Fruit fly (Drosophila melanogaster) whole organism: ENCODE measurements around the gene flw.

Source experiments
- pan ChIP-seq: fragments of >200 bp; optimal IDR thresholded peaks from 2 replicates; lab custom pipeline; 2017
- psq ChIP-seq: fragments of >200 bp; optimal IDR thresholded peaks from 2 replicates; lab custom pipeline; 2017
- usp ChIP-seq: fragments of >200 bp; optimal IDR thresholded peaks from 2 replicates; lab custom pipeline; 2017; ENCODE audit warnings: missing biosample characterization, missing genetic modification characterization, mixed read lengths

- no peak for TF ChIP-seq pan
- no peak for TF ChIP-seq psq (lab: Kevin White, UChicago)
- no peak for TF ChIP-seq usp (GFP tag; lab: Kevin White, UChicago)
These were observed 813 bp upstream of the flw start for dm6 chrX:10384947-10385346.
